Worm (Caenorhabditis elegans) whole organism, L1 larva: Measurements from ENCODE around the gene srg-30.

Source experiments
- blmp-1 ChIP-seq: fragments of 150-350 bp; optimal IDR thresholded peaks from 2 replicates; lab custom pipeline; 2014; ENCODE audit warnings: missing biosample characterization, missing genetic modification characterization
- ceh-82 ChIP-seq, 3 experiments: fragments of 150-350 bp in 1 of 3; sonication (generic microtip) in 2 of 3; optimal IDR thresholded peaks; 2 replicates each; lab custom pipeline; 2014 to 2017; ENCODE audit warnings: missing biosample characterization in 3 of 3, missing genetic modification characterization in 3 of 3
- elt-3 ChIP-seq, 6 experiments: fragments of 150-350 bp in 1 of 6; sonication (generic microtip); optimal IDR thresholded peaks; 2 replicates each; lab custom pipeline; 2017 to 2018; ENCODE audit warnings: missing biosample characterization in 6 of 6, missing genetic modification characterization in 6 of 6, inconsistent platforms in 1 of 6
- fkh-10 ChIP-seq: sonication (generic microtip); optimal IDR thresholded peaks from 2 replicates; lab custom pipeline; 2017; ENCODE audit warnings: missing biosample characterization, missing genetic modification reagents, missing genetic modification characterization
- fos-1 ChIP-seq: fragments of 150-350 bp; optimal IDR thresholded peaks from 2 replicates; lab custom pipeline; 2014; ENCODE audit warnings: missing biosample characterization, missing genetic modification characterization
- lin-39 ChIP-seq: fragments of 150-350 bp; optimal IDR thresholded peaks from 2 replicates; lab custom pipeline; 2014; ENCODE audit warnings: missing biosample characterization, missing genetic modification reagents, missing genetic modification characterization
- lsy-2 ChIP-seq, 2 experiments: fragments of 150-350 bp; optimal IDR thresholded peaks; 2 replicates each; lab custom pipeline; 2014; ENCODE audit warnings: missing biosample characterization in 2 of 2, missing genetic modification characterization in 2 of 2
- mdl-1 ChIP-seq, 2 experiments: fragments of 150-350 bp; optimal IDR thresholded peaks; 2 replicates each; lab custom pipeline; 2014 to 2017; ENCODE audit warnings: missing biosample characterization in 2 of 2, missing genetic modification characterization in 2 of 2, inconsistent platforms in 1 of 2
- nhr-12 ChIP-seq: sonication (generic microtip); optimal IDR thresholded peaks from 2 replicates; lab custom pipeline; 2017; ENCODE audit warnings: missing biosample characterization, missing genetic modification characterization
- nhr-90 ChIP-seq: sonication (generic microtip); optimal IDR thresholded peaks from 2 replicates; lab custom pipeline; 2016; ENCODE audit warnings: mild to moderate bottlenecking, missing genetic modification characterization, missing compliant biosample characterization; ENCODE audit not compliant: poor library complexity
- sox-4 ChIP-seq: sonication (generic microtip); optimal IDR thresholded peaks from 2 replicates; lab custom pipeline; 2016; ENCODE audit warnings: missing genetic modification characterization, missing compliant biosample characterization
- tlp-1 ChIP-seq: fragments of 150-350 bp; optimal IDR thresholded peaks from 2 replicates; lab custom pipeline; 2014; ENCODE audit warnings: missing biosample characterization, missing genetic modification characterization
- unc-62 ChIP-seq: fragments of 150-350 bp; optimal IDR thresholded peaks from 2 replicates; lab custom pipeline; 2014; ENCODE audit warnings: missing biosample characterization, missing genetic modification reagents, missing genetic modification characterization
- ztf-11 ChIP-seq, 2 experiments: sonication (generic microtip); optimal IDR thresholded peaks; 2 replicates each; lab custom pipeline; 2016 to 2017; ENCODE audit warnings: missing genetic modification characterization in 2 of 2, missing biosample characterization in 1 of 2, missing compliant biosample characterization in 1 of 2

- TF ChIP-seq fkh-10: no peak
- TF ChIP-seq fos-1: no peak
- no peak for TF ChIP-seq ztf-11 (tag; optimal IDR thresholded peaks at IDR 0.05; lab: Kevin White, UChicago)
- TF ChIP-seq lsy-2 (tag; optimal IDR thresholded peaks at IDR 0.05; lab: Kevin White, UChicago): no peak
- no peak for TF ChIP-seq nhr-12
- no peak for TF ChIP-seq lin-39 (tag; lab: Kevin White, UChicago)
- no peak for TF ChIP-seq nhr-90
- no peak for TF ChIP-seq tlp-1 (tag; lab: Kevin White, UChicago)
- no peak for TF ChIP-seq sox-4 (tag; lab: Kevin White, UChicago)
- TF ChIP-seq elt-3 (tag; optimal IDR thresholded peaks at IDR 0.05; lab: Kevin White, UChicago): no peak
- no peak for TF ChIP-seq mdl-1 (tag; optimal IDR thresholded peaks at IDR 0.05; lab: Kevin White, UChicago)
- TF ChIP-seq unc-62: no peak
- TF ChIP-seq ceh-82 (tag; optimal IDR thresholded peaks at IDR 0.05; lab: Kevin White, UChicago): no peak
- no peak for TF ChIP-seq blmp-1 (tag; lab: Kevin White, UChicago)
Observed at ce11 chrV:6767576-6767975, 49.4 kb upstream of the srg-30 start.
